Worm (Caenorhabditis elegans): ENCODE measurements around the gene ins-22.

The ins-22 gene

DNA sequence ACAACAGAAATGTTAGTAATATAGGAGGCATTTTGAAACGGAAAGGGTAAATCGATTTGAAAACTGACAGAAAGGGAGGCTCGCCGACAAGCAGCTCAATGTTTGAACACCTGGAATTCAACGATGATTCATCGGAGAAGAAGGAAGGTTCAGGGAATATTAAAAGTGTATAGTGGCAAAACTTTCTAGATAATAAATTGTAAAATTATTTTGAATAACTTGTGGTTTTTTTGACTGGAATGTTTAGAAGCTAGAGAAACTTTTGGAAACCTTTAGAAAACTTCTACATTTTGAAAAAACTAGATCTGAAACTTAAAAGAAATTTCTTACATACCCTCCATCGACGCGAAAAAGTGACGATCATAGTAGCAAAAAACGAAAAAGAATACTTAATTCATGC lies 28.2 kb upstream of the ins-22 start, which contains the start of gene pqn-8 (continued):
- TF ChIP-seq bed-2 (GFP tag; IDR thresholded peaks at IDR 0.05), result no peak

DNA sequence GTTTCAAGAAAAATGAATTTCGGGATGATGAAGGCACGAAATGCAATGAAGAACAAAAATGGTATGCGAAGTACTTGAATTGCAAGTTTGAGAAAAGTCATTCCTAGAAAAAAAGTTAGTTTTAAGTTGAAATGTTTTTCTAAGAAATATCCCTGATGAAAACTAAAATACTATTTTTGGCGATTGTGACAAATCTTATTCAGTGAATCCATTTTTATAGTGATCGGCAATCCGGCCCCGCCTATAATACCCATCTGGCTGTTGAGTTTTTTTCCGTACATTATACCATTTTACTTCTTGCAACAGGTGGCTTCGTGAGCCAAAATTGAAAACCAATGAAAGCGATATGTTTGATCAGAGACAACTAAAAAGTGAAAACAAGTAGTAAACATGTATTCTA lies 26.9 kb upstream of the ins-22 start, which contains the start of gene C05B5.17:
Gene C05B5.17, minus strand, starts transcription at position 101 of the 400 bp plus-strand sequence.
- TF ChIP-seq madf-3 (GFP tag; IDR thresholded peaks at IDR 0.05), result no peak
- TF ChIP-seq xnd-1 (tag; optimal IDR thresholded peaks at IDR 0.05), result no peak
- TF ChIP-seq snpc-3.4 (tag; optimal IDR thresholded peaks at IDR 0.05), result no peak
- TF ChIP-seq K11D2.4 (GFP tag; IDR thresholded peaks at IDR 0.05), result no peak
- no peak for TF ChIP-seq ztf-22 (GFP tag; optimal IDR thresholded peaks at IDR 0.05)
- no peak for TF ChIP-seq sptf-2 (GFP tag; optimal IDR thresholded peaks at IDR 0.05)
- no peak for TF ChIP-seq zim-3 (tag; optimal IDR thresholded peaks at IDR 0.05)
- no peak for TF ChIP-seq F39B2.1 (GFP tag; IDR thresholded peaks at IDR 0.05)
- TF ChIP-seq Y53F4B.3 (GFP tag; IDR thresholded peaks at IDR 0.05), result no peak
- TF ChIP-seq B0019.2 (GFP tag; conservative IDR thresholded peaks at IDR 0.05), result no peak
- no peak for TF ChIP-seq ceh-91 (GFP tag; IDR thresholded peaks at IDR 0.05)
- TF ChIP-seq pha-4 (tag; optimal IDR thresholded peaks at IDR 0.05), result no peak
- TF ChIP-seq pbrm-1 (GFP tag; IDR thresholded peaks at IDR 0.05), result no peak
- TF ChIP-seq cebp-2 (GFP tag; IDR thresholded peaks at IDR 0.05), result no peak
- no peak for TF ChIP-seq ceh-27 (GFP tag; optimal IDR thresholded peaks at IDR 0.05)
- TF ChIP-seq nfya-2 (GFP tag; IDR thresholded peaks at IDR 0.05), result no peak
- TF ChIP-seq ztf-26 (tag; optimal IDR thresholded peaks at IDR 0.05), result no peak
- no peak for TF ChIP-seq tlf-1 (GFP tag; optimal IDR thresholded peaks at IDR 0.05)

DNA sequence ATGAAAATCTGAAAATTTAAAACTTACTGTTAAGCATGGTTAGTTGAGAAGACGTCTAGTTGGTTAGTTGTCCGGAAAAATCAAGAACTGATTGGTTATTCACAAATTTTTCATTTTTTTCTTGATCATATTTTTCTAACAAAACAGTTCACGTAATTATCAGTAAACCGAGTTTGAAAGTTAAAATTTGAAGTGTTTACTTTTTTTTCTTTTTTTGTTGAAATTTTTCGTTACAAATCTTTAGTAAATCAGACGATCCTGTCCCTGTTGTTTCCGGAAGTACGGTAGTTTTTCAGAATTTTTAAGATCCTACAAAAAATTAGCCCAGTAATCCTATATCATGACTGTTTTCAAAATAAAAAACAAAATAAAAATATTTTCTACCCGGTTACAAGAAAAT lies 25.7 kb upstream of the ins-22 start, which contains the start of gene C05B5.2:
Gene C05B5.2, minus strand, starts transcription at position 101 of the 400 bp plus-strand sequence.
- TF ChIP-seq ceh-40 (GFP tag; IDR thresholded peaks at IDR 0.05), result no peak
- TF ChIP-seq repo-1 (tag; optimal IDR thresholded peaks at IDR 0.05), result no peak
- TF ChIP-seq tlf-1 (GFP tag; optimal IDR thresholded peaks at IDR 0.05), result no peak
- TF ChIP-seq let-607 (tag; optimal IDR thresholded peaks at IDR 0.05), result no peak
- TF ChIP-seq him-1 (tag; optimal IDR thresholded peaks at IDR 0.05), result no peak
- no peak for TF ChIP-seq hrde-1 (tag; optimal IDR thresholded peaks at IDR 0.05; ENCODE audit: borderline replicate concordance)
- TF ChIP-seq ekl-4 (GFP tag; IDR thresholded peaks at IDR 0.05), result no peak

DNA sequence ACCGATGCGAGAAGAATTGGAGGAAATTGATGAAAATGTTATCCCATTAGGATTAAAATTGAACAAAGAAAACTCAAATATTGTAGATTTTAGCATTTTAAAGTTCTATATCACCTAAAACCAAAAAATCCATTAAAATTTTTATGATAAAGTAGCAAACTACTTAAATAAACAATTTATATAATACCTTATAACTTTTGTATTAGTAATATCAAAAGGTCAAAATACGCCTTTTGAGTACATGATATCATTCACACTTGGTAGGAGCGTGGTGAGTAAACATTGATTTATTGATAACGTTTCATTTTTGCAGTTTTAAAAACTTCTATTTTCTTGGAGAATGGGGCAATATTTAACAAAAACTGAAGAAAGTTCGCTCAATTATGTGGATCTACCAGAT lies 25.0 kb upstream of the ins-22 start, which contains the start of gene C05B5.5:
Gene C05B5.5, plus strand, starts transcription at position 301 of the 400 bp plus-strand sequence.
- TF ChIP-seq B0035.1 (tag; optimal IDR thresholded peaks at IDR 0.05), result no peak
- TF ChIP-seq ets-4 (GFP tag; optimal IDR thresholded peaks at IDR 0.05), result no peak
- TF ChIP-seq ceh-91 (GFP tag; IDR thresholded peaks at IDR 0.05), result no peak
- no peak for TF ChIP-seq ceh-58 (GFP tag; IDR thresholded peaks at IDR 0.05)
- TF ChIP-seq nfya-1 (tag; optimal IDR thresholded peaks at IDR 0.05; ENCODE audit: borderline replicate concordance, insufficient read depth), result no peak
- TF ChIP-seq F10E7.11 (tag; optimal IDR thresholded peaks at IDR 0.05), result no peak

DNA sequence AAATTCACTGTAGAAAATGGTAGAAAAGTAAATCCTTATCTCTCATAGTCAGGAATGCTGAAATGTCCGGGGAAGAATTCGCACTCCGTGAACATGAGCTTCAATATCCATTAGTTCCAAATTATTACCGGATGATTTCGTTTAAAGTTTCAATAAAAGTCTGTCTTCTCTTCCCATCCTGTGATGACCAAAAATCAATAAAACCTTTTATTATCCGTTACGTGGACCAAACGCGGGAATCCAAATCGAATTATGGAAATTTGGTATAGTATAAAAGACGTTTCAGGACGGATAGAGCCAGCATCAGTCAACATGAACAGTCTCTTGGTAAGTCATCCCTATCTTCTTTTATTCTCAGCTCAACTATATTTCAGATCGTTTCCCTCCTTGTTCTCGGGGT lies 21.9 kb upstream of the ins-22 start, which contains the start of gene C05B5.11:
Gene C05B5.11, plus strand, starts transcription at position 301 of the 400 bp plus-strand sequence.
- TF ChIP-seq hmg-20 (GFP tag; IDR thresholded peaks at IDR 0.05) (no peak), Y56A3A.18 (GFP tag; IDR thresholded peaks at IDR 0.05) (no peak)
